Worm (Caenorhabditis elegans) whole organism, L4/young adult: ENCODE measurements around the gene srp-2.

ENCODE experiments used
- dao-5 ChIP-seq: sonication (generic microtip); optimal IDR thresholded peaks from 2 replicates; lab custom pipeline; 2016; ENCODE audit warnings: missing genotype, missing genetic modification characterization, moderate library complexity, missing compliant biosample characterization
- him-1 ChIP-seq: sonication (generic microtip); optimal IDR thresholded peaks from 2 replicates; lab custom pipeline; 2016; ENCODE audit warnings: missing genotype, missing genetic modification reagents, missing genetic modification characterization, missing compliant biosample characterization

DNA sequence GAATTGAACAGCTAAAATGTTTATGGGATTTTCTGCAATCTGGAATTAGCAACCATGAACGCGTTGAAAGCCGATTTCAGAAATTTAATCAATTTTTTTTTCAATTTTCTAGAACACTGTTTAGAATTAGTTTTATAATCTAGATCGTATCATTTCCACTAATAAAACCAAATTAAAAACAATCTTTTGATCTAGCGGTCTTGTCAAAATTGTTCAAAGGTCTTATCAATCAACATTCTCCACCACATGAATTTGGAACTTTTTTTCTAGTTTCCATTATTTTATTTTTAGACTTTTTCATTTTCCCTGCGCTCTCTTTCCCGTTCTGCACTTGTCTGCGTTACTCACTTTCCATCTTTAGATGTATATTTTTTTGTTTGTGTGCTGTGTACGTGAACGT is at the start of gene srp-2:
- TF ChIP-seq him-1: no peak
- no peak for TF ChIP-seq dao-5 (tag; lab: Kevin White, UChicago)
